Fruit fly (Drosophila melanogaster): ENCODE measurements around the gene CG6834.

Gene CG6834

DNA sequence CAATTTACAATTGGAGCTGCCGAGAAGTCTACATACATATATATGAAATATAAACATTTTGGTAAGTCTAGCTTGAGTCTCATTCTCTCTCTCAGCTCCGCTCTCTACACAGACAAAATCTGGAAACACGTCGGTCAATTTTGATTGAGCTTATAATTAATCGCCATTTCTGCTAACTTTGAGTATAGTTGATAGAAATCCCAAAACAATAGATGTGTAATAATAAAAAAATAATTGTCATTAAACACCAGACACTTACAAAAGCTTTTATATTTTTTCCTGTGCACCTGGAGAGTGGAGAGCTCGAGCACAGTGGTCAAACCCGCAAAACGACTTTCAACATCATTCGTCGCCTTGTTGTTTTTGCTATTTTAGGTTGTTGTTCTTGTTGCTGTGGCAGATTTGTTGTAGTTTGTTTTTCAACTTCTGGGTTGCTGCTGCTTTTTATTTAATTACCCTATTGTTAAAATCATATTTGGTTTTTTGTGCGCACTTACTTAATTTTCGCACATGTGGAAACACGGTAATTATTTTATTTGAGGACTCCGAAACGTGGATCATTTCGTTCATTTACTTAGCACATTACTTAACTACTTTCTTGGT is 31.2 kb downstream of the CG6834 start (continued):
- TF ChIP-seq ATbp (GFP tag; optimal IDR thresholded peaks at IDR 0.05) = peak; percentile 94
- TF ChIP-seq CG2889 (GFP tag; IDR thresholded peaks at IDR 0.05) = peak; percentile 96
- TF ChIP-seq Ets65A (GFP tag) = peak; percentile 98
- peak; percentile 98 for TF ChIP-seq oc (tag; optimal IDR thresholded peaks at IDR 0.05)
- no peak for TF ChIP-seq inv (GFP tag; IDR thresholded peaks at IDR 0.05; ENCODE audit: partially characterized antibody)
- TF ChIP-seq CG7928 (GFP tag; optimal IDR thresholded peaks at IDR 0.05) = peak; percentile 78
- peak; percentile 97 for TF ChIP-seq Fer3 (tag; optimal IDR thresholded peaks at IDR 0.05)
- TF ChIP-seq CG8089 (GFP tag; optimal IDR thresholded peaks at IDR 0.05) = peak; percentile 90
- peak; percentile 93 for TF ChIP-seq tx (GFP tag; optimal IDR thresholded peaks at IDR 0.05)
- TF ChIP-seq HLH4C (GFP tag; IDR thresholded peaks at IDR 0.05; ENCODE audit: partially characterized antibody) = no peak
- peak; percentile 45 for TF ChIP-seq crol (GFP tag; IDR thresholded peaks at IDR 0.05)
- peak; percentile 97 for TF ChIP-seq Dek (tag; optimal IDR thresholded peaks at IDR 0.05)
- peak; percentile 83 for TF ChIP-seq CG8281 (tag; optimal IDR thresholded peaks at IDR 0.05)
- TF ChIP-seq stwl (tag; optimal IDR thresholded peaks at IDR 0.05) = peak; percentile 37
- TF ChIP-seq Eip74EF (GFP tag; optimal IDR thresholded peaks at IDR 0.05) = peak in 1 of 2 experiments; percentile 90
- peak; percentile 88 for TF ChIP-seq C15 (GFP tag; IDR thresholded peaks at IDR 0.05)
- peak; percentile 89 for TF ChIP-seq shn (GFP tag; optimal IDR thresholded peaks at IDR 0.05)
- peak; percentile 92 for TF ChIP-seq nau (GFP tag; optimal IDR thresholded peaks at IDR 0.05)
- TF ChIP-seq CG10147 (GFP tag; optimal IDR thresholded peaks at IDR 0.05) = peak; percentile 96
- peak; percentile 62 for TF ChIP-seq grn (GFP tag; optimal IDR thresholded peaks at IDR 0.05)
- peak; percentile 95 for TF ChIP-seq CG6813 (GFP tag; optimal IDR thresholded peaks at IDR 0.05)
- peak; percentile 89 for TF ChIP-seq Lim3 (GFP tag; IDR thresholded peaks at IDR 0.05)
- peak; percentile 90 for TF ChIP-seq nerfin-1 (tag; optimal IDR thresholded peaks at IDR 0.05)
- TF ChIP-seq CG3065 (GFP tag; optimal IDR thresholded peaks at IDR 0.05) = peak; percentile 82
- peak; percentile 96 for TF ChIP-seq stc (GFP tag; IDR thresholded peaks at IDR 0.05)
- TF ChIP-seq Sin3A (optimal IDR thresholded peaks at IDR 0.05) = no peak
- TF ChIP-seq MBD-R2 (GFP tag; IDR thresholded peaks at IDR 0.05) = peak; percentile 94
- peak; percentile 73 for TF ChIP-seq Nf-YC (tag; optimal IDR thresholded peaks at IDR 0.05)
- peak; percentile 86 for TF ChIP-seq CG6683 (GFP tag; optimal IDR thresholded peaks at IDR 0.05)
- TF ChIP-seq D (optimal IDR thresholded peaks at IDR 0.05) = no peak
- peak; percentile 86 for TF ChIP-seq D (GFP tag; optimal IDR thresholded peaks at IDR 0.05)
- TF ChIP-seq CG7839 (tag; optimal IDR thresholded peaks at IDR 0.05) = peak; percentile 97
- TF ChIP-seq lilli (GFP tag; optimal IDR thresholded peaks at IDR 0.05) = peak; percentile 98
- peak; percentile 99 for TF ChIP-seq Drgx (GFP tag; IDR thresholded peaks at IDR 0.05)
- peak in 1 of 3 experiments; percentile 92 for TF ChIP-seq lola (GFP tag; optimal IDR thresholded peaks at IDR 0.05)
- peak; percentile 56 for TF ChIP-seq fd102C (GFP tag; optimal IDR thresholded peaks at IDR 0.05)
- peak; percentile 78 for TF ChIP-seq CG4360 (GFP tag; IDR thresholded peaks at IDR 0.05)
- peak; percentile 96 for TF ChIP-seq CG12744 (GFP tag; optimal IDR thresholded peaks at IDR 0.05)
- TF ChIP-seq Atf-2 (GFP tag; optimal IDR thresholded peaks at IDR 0.05) = peak; percentile 93
- TF ChIP-seq CG34422 (GFP tag; IDR thresholded peaks at IDR 0.05) = peak; percentile 97
- peak; percentile 68 for TF ChIP-seq TFAM (GFP tag; optimal IDR thresholded peaks at IDR 0.05)
- peak; percentile 63 for TF ChIP-seq Jarid2 (GFP tag; optimal IDR thresholded peaks at IDR 0.05)
- peak; percentile 93 for TF ChIP-seq CG8944 (GFP tag; optimal IDR thresholded peaks at IDR 0.05)
- peak; percentile 62; the same call in 1 of the 2 replicates for TF ChIP-seq Dip2 (GFP tag; IDR thresholded peaks at IDR 0.05)
- TF ChIP-seq Sry-β (GFP tag; optimal IDR thresholded peaks at IDR 0.05) = peak; percentile 59
- TF ChIP-seq Hr51 (GFP tag; optimal IDR thresholded peaks at IDR 0.05) = peak; percentile 94 to 96
- TF ChIP-seq Hr78 (GFP tag; optimal IDR thresholded peaks at IDR 0.05) = peak in 1 of 2 experiments; percentile 77
- TF ChIP-seq vfl (GFP tag; optimal IDR thresholded peaks at IDR 0.05) = peak; percentile 96
- peak; percentile 87 for TF ChIP-seq CG8765 (GFP tag; IDR thresholded peaks at IDR 0.05)
